Worm (Caenorhabditis elegans): ENCODE data around the gene pph-1.

pph-1 gene

ce11 chrV:10671618-10672017 lies 30.7 kb upstream of the pph-1 start, which contains the start of gene ceh-22:
Gene ceh-22 (plus strand): TSS chrV:10671918.
- TF ChIP-seq ZK546.5 (tag; optimal IDR thresholded peaks at IDR 0.05) (no peak), peb-1 (tag; optimal IDR thresholded peaks at IDR 0.05) (no peak), ceh-82 (tag; optimal IDR thresholded peaks at IDR 0.05) (no peak), fos-1 (tag; optimal IDR thresholded peaks at IDR 0.05) (no peak), ztf-4 (tag; optimal IDR thresholded peaks at IDR 0.05) (no peak)

- TF ChIP-seq nhr-77 (tag; optimal IDR thresholded peaks at IDR 0.05) (no peak), F13H6.1 (tag; optimal IDR thresholded peaks at IDR 0.05) (peak; percentile 28)
These were observed 29.7 kb upstream of the pph-1 start for ce11 chrV:10672601-10673000.

- no peak for TF ChIP-seq nhr-21 (tag; optimal IDR thresholded peaks at IDR 0.05)
- no peak for TF ChIP-seq skn-1 (tag; optimal IDR thresholded peaks at IDR 0.05)
- TF ChIP-seq nhr-23 (tag; optimal IDR thresholded peaks at IDR 0.05), result no peak
- TF ChIP-seq ama-1 (optimal IDR thresholded peaks at IDR 0.05), result no peak
- no peak for TF ChIP-seq unc-55 (GFP tag; optimal IDR thresholded peaks at IDR 0.05)
- no peak for TF ChIP-seq C34F6.9 (tag; optimal IDR thresholded peaks at IDR 0.05)
- TF ChIP-seq R02D3.7 (tag; optimal IDR thresholded peaks at IDR 0.05), result no peak
- no peak for TF ChIP-seq nhr-10 (tag; optimal IDR thresholded peaks at IDR 0.05)
- TF ChIP-seq ZK546.5 (tag; optimal IDR thresholded peaks at IDR 0.05), result no peak
- TF ChIP-seq nhr-237 (tag; optimal IDR thresholded peaks at IDR 0.05), result no peak
- TF ChIP-seq fos-1 (tag; optimal IDR thresholded peaks at IDR 0.05), result no peak
- no peak for TF ChIP-seq blmp-1 (tag; optimal IDR thresholded peaks at IDR 0.05; ENCODE audit: insufficient read depth)
- no peak for TF ChIP-seq unc-39 (tag; optimal IDR thresholded peaks at IDR 0.05)
- TF ChIP-seq zag-1 (tag; optimal IDR thresholded peaks at IDR 0.05), result no peak
These were observed 26.4 kb upstream of the pph-1 start for ce11 chrV:10675978-10676377.

ce11 chrV:10677459-10677858 lies 24.9 kb upstream of the pph-1 start:
- TF ChIP-seq nhr-23 (tag; optimal IDR thresholded peaks at IDR 0.05), result no peak
- TF ChIP-seq nhr-25 (tag; optimal IDR thresholded peaks at IDR 0.05), result no peak
- peak in 1 of 2 experiments; percentile 41 for TF ChIP-seq mdl-1 (tag; optimal IDR thresholded peaks at IDR 0.05)
- TF ChIP-seq Y55F3AM.14 (GFP tag; optimal IDR thresholded peaks at IDR 0.05), result peak; percentile 60
- peak; percentile 66 for TF ChIP-seq unc-55 (GFP tag; optimal IDR thresholded peaks at IDR 0.05)
- peak; percentile 73 for TF ChIP-seq nhr-129 (tag; optimal IDR thresholded peaks at IDR 0.05)
- peak; percentile 13 for TF ChIP-seq crh-2 (tag; optimal IDR thresholded peaks at IDR 0.05)
- peak in 1 of 2 experiments; percentile 52 for TF ChIP-seq lsy-2 (tag; optimal IDR thresholded peaks at IDR 0.05)
- TF ChIP-seq lin-11 (tag; optimal IDR thresholded peaks at IDR 0.05), result peak; percentile 15
- TF ChIP-seq lin-13 (GFP tag; optimal IDR thresholded peaks at IDR 0.05), result no peak
- peak; percentile 81 for TF ChIP-seq C34F6.9 (tag; optimal IDR thresholded peaks at IDR 0.05)
- no peak for TF ChIP-seq elt-3 (tag; optimal IDR thresholded peaks at IDR 0.05)
- TF ChIP-seq ztf-11 (tag; optimal IDR thresholded peaks at IDR 0.05), result no peak
- TF ChIP-seq fos-1 (tag; optimal IDR thresholded peaks at IDR 0.05), result no peak
- no peak for TF ChIP-seq mbf-1 (tag; optimal IDR thresholded peaks at IDR 0.05)
- peak; percentile 64 for TF ChIP-seq F13H6.1 (tag; optimal IDR thresholded peaks at IDR 0.05)
- TF ChIP-seq zag-1 (tag; optimal IDR thresholded peaks at IDR 0.05), result peak; percentile 70

ce11 chrV:10679080-10679479 lies 23.3 kb upstream of the pph-1 start:
- TF ChIP-seq nhr-6 (tag; optimal IDR thresholded peaks at IDR 0.05) (no peak), F13H6.1 (tag; optimal IDR thresholded peaks at IDR 0.05) (no peak), lsy-2 (tag; optimal IDR thresholded peaks at IDR 0.05) (peak in 1 of 2 experiments; percentile 6), nhr-21 (tag; optimal IDR thresholded peaks at IDR 0.05) (no peak), sma-9 (GFP tag; optimal IDR thresholded peaks at IDR 0.05) (no peak), sma-9 (tag; optimal IDR thresholded peaks at IDR 0.05) (no peak), unc-62 (GFP tag; optimal IDR thresholded peaks at IDR 0.05) (no peak), fos-1 (tag; optimal IDR thresholded peaks at IDR 0.05) (peak; percentile 4)
